Worm (Caenorhabditis elegans) whole organism, early embryonic: Measurements from ENCODE around the gene cks-1.

ENCODE experiments used
- F13C5.2 ChIP-seq: sonication (generic microtip); optimal IDR thresholded peaks from 2 replicates; lab custom pipeline; 2017; ENCODE audit warnings: mild to moderate bottlenecking, missing genetic modification characterization, inconsistent platforms, missing compliant biosample characterization
- ama-1 ChIP-seq: fragments of 150-350 bp; optimal IDR thresholded peaks from 2 replicates; lab custom pipeline; 2014
- flt-1 ChIP-seq: fragments of 200-800 bp; sonication (Bioruptor generic); IDR thresholded peaks from 2 replicates; pipeline ENCODE4 v1.3.6; 2022; ENCODE audit warnings: missing genetic modification characterization, missing compliant biosample characterization
- hmbx-1 ChIP-seq: sonication (generic microtip); optimal IDR thresholded peaks from 2 replicates; lab custom pipeline; 2016; ENCODE audit warnings: mild to moderate bottlenecking, missing genetic modification characterization, missing compliant biosample characterization
- hmg-4 ChIP-seq: fragments of 200-800 bp; sonication (Bioruptor generic); optimal IDR thresholded peaks from 2 replicates; lab custom pipeline; 2018; ENCODE audit warnings: mild to moderate bottlenecking, missing genetic modification characterization, missing compliant biosample characterization
- hnd-1 ChIP-seq: sonication (generic microtip); optimal IDR thresholded peaks from 2 replicates; lab custom pipeline; 2016; ENCODE audit warnings: missing genetic modification characterization, missing compliant biosample characterization
- pes-1 ChIP-seq: fragments of 200-800 bp; sonication (Bioruptor generic); IDR thresholded peaks from 2 replicates; pipeline ENCODE4 v1.3.6; 2022; ENCODE audit warnings: missing genetic modification reagents, missing genetic modification characterization, missing compliant biosample characterization
- scrt-1 ChIP-seq: fragments of 200-800 bp; sonication (Bioruptor generic); IDR thresholded peaks from 2 replicates; pipeline ENCODE4 v1.3.6; 2022; ENCODE audit warnings: missing genetic modification characterization, missing compliant biosample characterization
- tbx-11 ChIP-seq: fragments of 200-800 bp; sonication (Bioruptor generic); IDR thresholded peaks from 2 replicates; pipeline ENCODE4 v1.3.6; 2022; ENCODE audit warnings: missing genetic modification characterization, missing compliant biosample characterization
- tbx-37 ChIP-seq: fragments of 200-800 bp; sonication (Bioruptor generic); conservative IDR thresholded peaks from 2 replicates; pipeline ENCODE4 v1.3.6; 2022; ENCODE audit warnings: missing genetic modification reagents, missing genetic modification characterization, missing compliant biosample characterization

DNA sequence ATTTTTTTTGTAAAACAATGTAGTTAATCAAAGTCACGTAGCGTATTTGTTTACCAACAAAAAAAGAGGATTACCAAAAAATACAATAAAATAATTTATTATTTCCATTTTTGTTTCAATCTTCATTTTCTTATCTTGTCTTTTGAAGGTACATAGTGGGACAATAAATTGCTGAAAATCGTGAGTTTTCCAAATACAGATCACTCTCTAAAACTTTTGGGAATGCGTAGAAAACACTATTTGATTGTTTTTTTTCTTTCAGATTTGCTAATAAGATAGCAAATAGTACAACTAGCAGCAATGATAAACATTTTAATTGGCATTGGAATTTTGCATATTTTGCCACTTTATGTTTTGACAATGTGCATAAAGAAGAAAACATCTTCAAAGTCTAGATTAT lies 12.3 kb upstream of the cks-1 start, which contains the start of gene C28C12.1:
- no peak for TF ChIP-seq ama-1
- no peak for TF ChIP-seq F13C5.2 (tag; lab: Kevin White, UChicago)
- no peak for TF ChIP-seq tbx-11
- no peak for TF ChIP-seq flt-1
- TF ChIP-seq tbx-37 (GFP tag; lab: Robert Waterston, UW): no peak
- no peak for TF ChIP-seq hmbx-1
- TF ChIP-seq pes-1 (GFP tag; lab: Robert Waterston, UW): no peak
- no peak for TF ChIP-seq hmg-4 (GFP tag; lab: Kevin White, UChicago)
- no peak for TF ChIP-seq hnd-1 (tag; lab: Kevin White, UChicago)
- TF ChIP-seq scrt-1 (GFP tag; lab: Robert Waterston, UW): no peak
